Fruit fly (Drosophila melanogaster) whole organism, embryonic: Measurements from ENCODE around the gene Syx4.

ENCODE experiments used
- CG12071 ChIP-seq: fragments of 200-800 bp; sonication (Bioruptor generic); optimal IDR thresholded peaks from 3 replicates; lab custom pipeline; 2018; ENCODE audit warnings: missing biosample characterization, mild to moderate bottlenecking, missing genetic modification characterization
- CG13894 ChIP-seq: fragments of 200-800 bp; sonication (Bioruptor generic); optimal IDR thresholded peaks from 3 replicates; lab custom pipeline; 2018; ENCODE audit warnings: missing biosample characterization, mild to moderate bottlenecking, missing genetic modification characterization, moderate library complexity
- CG34224 ChIP-seq: fragments of 200-800 bp; sonication (Bioruptor generic); IDR thresholded peaks from 3 replicates; pipeline ENCODE4 v1.3.6; 2022; ENCODE audit warnings: missing biosample characterization, missing genetic modification characterization; ENCODE audit not compliant: partially characterized antibody
- CG8290 ChIP-seq, 3 experiments: fragments of 200-800 bp; sonication (Bioruptor generic); optimal IDR thresholded peaks; 2 replicates each; lab custom pipeline; 2016 to 2019; ENCODE audit warnings: missing biosample characterization in 3 of 3, missing genetic modification characterization in 3 of 3, mild to moderate bottlenecking in 2 of 3, moderate library complexity in 1 of 3
- ac ChIP-seq: fragments of 200-800 bp; sonication (Bioruptor generic); optimal IDR thresholded peaks from 3 replicates; lab custom pipeline; 2017; ENCODE audit warnings: missing biosample characterization, mild to moderate bottlenecking, missing genetic modification characterization
- gt ChIP-seq: fragments of 200-800 bp; sonication (Bioruptor generic); IDR thresholded peaks from 2 replicates; pipeline ENCODE4 v1.3.6; 2022; ENCODE audit warnings: missing biosample characterization, missing genetic modification characterization
- run ChIP-seq: fragments of 200-800 bp; sonication (Bioruptor generic); optimal IDR thresholded peaks from 3 replicates; lab custom pipeline; 2018; ENCODE audit warnings: missing biosample characterization, mild to moderate bottlenecking, missing genetic modification characterization

- peak; percentile 99 for TF ChIP-seq ac (GFP tag; lab: Kevin White, UChicago)
- TF ChIP-seq run (tag; lab: Kevin White, UChicago), result peak; percentile 100
- TF ChIP-seq CG13894 (tag; lab: Kevin White, UChicago), result peak; percentile 100
- TF ChIP-seq CG8290 (GFP tag; optimal IDR thresholded peaks at IDR 0.05; lab: Kevin White, UChicago), result peak; percentile 100
- peak; percentile 98 to 100 for TF ChIP-seq CG8290 (tag; optimal IDR thresholded peaks at IDR 0.05; lab: Kevin White, UChicago)
- peak; percentile 100 for TF ChIP-seq gt (GFP tag; lab: Robert Waterston, UW)
- no peak for TF ChIP-seq CG34224 (GFP tag; lab: Robert Waterston, UW)
- TF ChIP-seq CG12071, result peak; percentile 100
Observed at dm6 chrX:2703693-2704092, 40.2 kb downstream of the Syx4 start, which contains the start of gene Ugalt.
